Fruit fly (Drosophila melanogaster): ENCODE results near the gene Vps13B.

The Vps13B gene

dm6 chr3R:29959329-29959728 lies 23.6 kb downstream of the Vps13B start:
- peak; percentile 29; the same call in 1 of the 3 replicates for TF ChIP-seq CG11456 (GFP tag; IDR thresholded peaks at IDR 0.05)
- peak; percentile 3 for TF ChIP-seq CG3281 (GFP tag; optimal IDR thresholded peaks at IDR 0.05)
- 0 out of 2 replicates have a peak, but pooled peaks have one; percentile 26 for TF ChIP-seq CG14441 (GFP tag; IDR thresholded peaks at IDR 0.05)
- TF ChIP-seq CG32532 (GFP tag; IDR thresholded peaks at IDR 0.05), result 0 out of 2 replicates have a peak, but pooled peaks have one; percentile 16
- TF ChIP-seq CG33213 (GFP tag; optimal IDR thresholded peaks at IDR 0.05), result no peak
- peak; percentile 44; the same call in 1 of the 2 replicates for TF ChIP-seq Rfx (GFP tag; IDR thresholded peaks at IDR 0.05)
- no peak for TF ChIP-seq Dref (GFP tag; IDR thresholded peaks at IDR 0.05)
- no peak for TF ChIP-seq sd (tag; optimal IDR thresholded peaks at IDR 0.05)
- TF ChIP-seq CG31224 (GFP tag; IDR thresholded peaks at IDR 0.05), result 0 out of 2 replicates have a peak, but pooled peaks have one; percentile 15
- peak; percentile 4 for TF ChIP-seq CG7556 (GFP tag; optimal IDR thresholded peaks at IDR 0.05)
- TF ChIP-seq slbo (GFP tag; IDR thresholded peaks at IDR 0.05), result peak; percentile 48
- 0 out of 2 replicates have a peak, but pooled peaks have one; percentile 31 for TF ChIP-seq CG14014 (GFP tag; IDR thresholded peaks at IDR 0.05)
- no peak for TF ChIP-seq CG10366 (GFP tag; IDR thresholded peaks at IDR 0.05)
- peak; percentile 35 for TF ChIP-seq CG2120 (GFP tag; optimal IDR thresholded peaks at IDR 0.05)
- TF ChIP-seq CG11504 (tag; optimal IDR thresholded peaks at IDR 0.05), result peak; percentile 11
- peak; percentile 52; the same call in 2 of the 3 replicates for TF ChIP-seq dysf (GFP tag; IDR thresholded peaks at IDR 0.05)
- TF ChIP-seq CG18599 (GFP tag; optimal IDR thresholded peaks at IDR 0.05), result peak; percentile 56
- TF ChIP-seq ci (GFP tag; IDR thresholded peaks at IDR 0.05), result 0 out of 3 replicates have a peak, but pooled peaks have one; percentile 28
- peak; percentile 30 for TF ChIP-seq lab (GFP tag; optimal IDR thresholded peaks at IDR 0.05)
- no peak for TF ChIP-seq salm (tag; optimal IDR thresholded peaks at IDR 0.05)
- 0 out of 2 replicates have a peak, but pooled peaks have one; percentile 29 for TF ChIP-seq CG11247 (GFP tag; IDR thresholded peaks at IDR 0.05)
- TF ChIP-seq Ada2b (GFP tag; IDR thresholded peaks at IDR 0.05), result 0 out of 2 replicates have a peak, but pooled peaks have one; percentile 27
- no peak for TF ChIP-seq prd (optimal IDR thresholded peaks at IDR 0.05)
- TF ChIP-seq prd (GFP tag; IDR thresholded peaks at IDR 0.05), result 0 out of 3 replicates have a peak, but pooled peaks have one; percentile 11
- TF ChIP-seq hkb (optimal IDR thresholded peaks at IDR 0.05), result no peak
- TF ChIP-seq hkb (GFP tag; IDR thresholded peaks at IDR 0.05), result peak; percentile 55
- no peak for TF ChIP-seq CG7987 (GFP tag; optimal IDR thresholded peaks at IDR 0.05)
- peak; percentile 38; the same call in 1 of the 2 replicates for TF ChIP-seq wdn (GFP tag; IDR thresholded peaks at IDR 0.05)
- no peak for TF ChIP-seq Vsx1 (GFP tag; optimal IDR thresholded peaks at IDR 0.05)
- peak; percentile 44 for TF ChIP-seq CG9932 (GFP tag; IDR thresholded peaks at IDR 0.05)
- TF ChIP-seq Ets65A (GFP tag), result peak; percentile 23
- TF ChIP-seq Hmr (GFP tag; optimal IDR thresholded peaks at IDR 0.05), result peak; percentile 1
- TF ChIP-seq Dbx (GFP tag; IDR thresholded peaks at IDR 0.05), result 0 out of 3 replicates have a peak, but pooled peaks have one; percentile 15
- TF ChIP-seq Gsc (GFP tag; IDR thresholded peaks at IDR 0.05), result no peak
- TF ChIP-seq ase (GFP tag; IDR thresholded peaks at IDR 0.05), result no peak

dm6 chr3R:29963102-29963501 lies 27.3 kb downstream of the Vps13B start:
- TF ChIP-seq CG2116 (GFP tag; optimal IDR thresholded peaks at IDR 0.05), result no peak
- peak; percentile 94 for TF ChIP-seq CG8290 (GFP tag; optimal IDR thresholded peaks at IDR 0.05)
- peak; percentile 2 to 74 for TF ChIP-seq CG8290 (tag; optimal IDR thresholded peaks at IDR 0.05)
- no peak for TF ChIP-seq psq (GFP tag; optimal IDR thresholded peaks at IDR 0.05)
- peak; percentile 93 for TF ChIP-seq CG17612 (GFP tag; IDR thresholded peaks at IDR 0.05)
- peak; percentile 73 for TF ChIP-seq Blimp-1 (GFP tag; optimal IDR thresholded peaks at IDR 0.05)

Data from whole organism, embryonic.